Fruit fly (Drosophila melanogaster) whole organism, embryonic: ENCODE results near the gene Caf1-55.

Source experiments
- CG18764 ChIP-seq: fragments of 200-800 bp; sonication (Bioruptor generic); optimal IDR thresholded peaks from 3 replicates; lab custom pipeline; 2016; ENCODE audit warnings: missing biosample characterization, missing genetic modification characterization
- CG3407 ChIP-seq: fragments of 200-800 bp; sonication (Bioruptor generic); optimal IDR thresholded peaks from 2 replicates; lab custom pipeline; 2018; ENCODE audit warnings: missing biosample characterization, mild to moderate bottlenecking, missing genetic modification characterization
- CTCF ChIP-seq: fragments of 200-800 bp; sonication (Bioruptor generic); optimal IDR thresholded peaks from 2 replicates; lab custom pipeline; 2017; ENCODE audit warnings: missing biosample characterization, mild to moderate bottlenecking, missing genetic modification characterization, moderate library complexity
- HLH54F ChIP-seq: fragments of 200-800 bp; sonication (Bioruptor generic); optimal IDR thresholded peaks from 3 replicates; lab custom pipeline; 2016; ENCODE audit warnings: missing biosample characterization, missing genetic modification characterization
- NfI ChIP-seq: fragments of 200-800 bp; sonication (Bioruptor generic); optimal IDR thresholded peaks from 3 replicates; lab custom pipeline; 2018; ENCODE audit warnings: missing biosample characterization, mild to moderate bottlenecking, missing genetic modification characterization, moderate library complexity
- PHDP ChIP-seq: fragments of 200-800 bp; sonication (Bioruptor generic); optimal IDR thresholded peaks from 3 replicates; lab custom pipeline; 2018; ENCODE audit warnings: missing biosample characterization, mild to moderate bottlenecking, missing genetic modification characterization, moderate library complexity
- mam ChIP-seq: fragments of 200-800 bp; sonication (Bioruptor generic); optimal IDR thresholded peaks from 3 replicates; lab custom pipeline; 2016; ENCODE audit warnings: missing biosample characterization, missing genetic modification characterization
- sna ChIP-seq: fragments of 200-800 bp; sonication (Bioruptor generic); IDR thresholded peaks from 2 replicates; pipeline ENCODE4 v1.3.6; 2022; ENCODE audit warnings: missing biosample characterization, missing genetic modification characterization; ENCODE audit not compliant: partially characterized antibody

DNA sequence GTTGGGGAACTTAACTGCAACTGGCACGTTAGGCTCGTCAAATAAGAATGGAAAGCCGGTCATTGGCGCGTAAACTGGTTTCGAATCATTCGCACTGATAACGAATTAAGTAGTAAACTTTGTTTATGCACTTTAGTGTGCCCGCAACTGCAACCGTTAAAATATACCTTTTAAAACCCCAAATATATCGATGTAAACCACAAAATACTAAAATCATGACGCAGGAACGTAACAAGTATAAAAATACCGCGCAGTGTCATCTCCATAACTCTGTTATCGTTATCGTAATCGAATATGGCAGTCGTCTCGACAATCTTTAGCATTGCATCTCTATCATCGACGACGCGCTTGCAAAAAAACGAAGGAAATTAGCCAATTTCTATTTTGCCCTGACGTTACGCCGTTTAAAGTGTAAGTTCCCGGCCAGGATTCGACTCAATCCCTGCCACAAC lies at the start of gene Caf1-55, which contains the start of gene CG31344:
- no peak for TF ChIP-seq HLH54F (GFP tag; lab: Kevin White, UChicago)
- TF ChIP-seq CG3407 (GFP tag; lab: Kevin White, UChicago), result no peak
- TF ChIP-seq mam (GFP tag; lab: Kevin White, UChicago), result no peak
- TF ChIP-seq PHDP, result peak; percentile 25
- no peak for TF ChIP-seq CG18764 (GFP tag; lab: Kevin White, UChicago)
- no peak for TF ChIP-seq CTCF (GFP tag; lab: Kevin White, UChicago)
- TF ChIP-seq sna (GFP tag; lab: Robert Waterston, UW), result peak; percentile 72
- no peak for TF ChIP-seq NfI (GFP tag; lab: Kevin White, UChicago)
